Fruit fly (Drosophila melanogaster) whole organism, larva: ENCODE measurements around the gene E2f1.
A peak's percentile ranks its signal among the peaks of the same experiment; 100 is the strongest.

Experiments used
- noc ChIP-seq: fragments of 200-800 bp; sonication (Bioruptor generic); optimal IDR thresholded peaks from 3 replicates; lab custom pipeline; 2019; ENCODE audit warnings: missing biosample characterization, mild to moderate bottlenecking, missing genetic modification characterization, moderate library complexity

Gene E2f1

DNA sequence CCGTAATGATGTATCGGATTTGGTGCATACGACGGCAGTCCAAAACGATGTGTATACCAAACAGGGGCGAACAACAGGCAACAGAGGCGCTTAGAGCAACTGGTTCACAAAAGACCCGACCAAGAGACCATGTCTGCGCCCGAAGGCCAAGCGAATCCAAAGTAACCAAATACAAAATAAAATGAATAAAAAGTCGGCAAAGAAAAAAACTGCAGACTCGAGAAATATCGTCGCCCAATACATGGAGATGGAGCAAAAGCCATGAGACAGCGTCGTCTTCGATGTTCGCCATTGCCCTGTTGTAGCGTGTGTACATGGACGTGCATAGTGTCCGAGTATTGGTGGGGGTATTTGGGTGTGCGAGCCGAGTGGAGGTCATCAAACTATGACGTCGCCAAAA, 2.4 kb downstream of the E2f1 start:
- TF ChIP-seq noc (tag; lab: Kevin White, UChicago): no peak

DNA sequence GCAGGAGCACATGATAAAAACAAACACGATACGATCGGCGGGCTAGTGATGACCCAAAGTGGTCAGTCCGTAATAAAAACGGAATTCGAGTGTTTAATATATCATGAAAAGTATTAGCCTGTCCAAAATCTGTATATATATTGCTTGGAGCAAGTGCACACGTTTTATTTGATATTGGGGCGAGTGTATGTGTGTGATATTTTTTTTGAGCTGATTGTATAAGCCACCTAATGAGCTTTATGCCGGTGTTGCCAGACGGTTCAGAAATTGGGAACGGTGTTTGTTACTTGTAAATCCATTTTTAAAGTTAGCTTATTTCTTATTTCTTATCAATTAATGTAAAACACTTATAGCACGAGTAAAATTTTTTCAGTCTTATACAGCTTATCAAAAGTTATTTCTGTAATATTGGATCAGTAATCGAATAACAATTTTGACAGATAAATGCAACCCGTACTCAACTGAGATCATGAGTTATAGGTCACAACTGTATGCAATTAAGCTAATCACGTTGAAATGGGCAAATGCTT, 3.1 kb downstream of the E2f1 start:
- no peak for TF ChIP-seq noc (tag; lab: Kevin White, UChicago)

DNA sequence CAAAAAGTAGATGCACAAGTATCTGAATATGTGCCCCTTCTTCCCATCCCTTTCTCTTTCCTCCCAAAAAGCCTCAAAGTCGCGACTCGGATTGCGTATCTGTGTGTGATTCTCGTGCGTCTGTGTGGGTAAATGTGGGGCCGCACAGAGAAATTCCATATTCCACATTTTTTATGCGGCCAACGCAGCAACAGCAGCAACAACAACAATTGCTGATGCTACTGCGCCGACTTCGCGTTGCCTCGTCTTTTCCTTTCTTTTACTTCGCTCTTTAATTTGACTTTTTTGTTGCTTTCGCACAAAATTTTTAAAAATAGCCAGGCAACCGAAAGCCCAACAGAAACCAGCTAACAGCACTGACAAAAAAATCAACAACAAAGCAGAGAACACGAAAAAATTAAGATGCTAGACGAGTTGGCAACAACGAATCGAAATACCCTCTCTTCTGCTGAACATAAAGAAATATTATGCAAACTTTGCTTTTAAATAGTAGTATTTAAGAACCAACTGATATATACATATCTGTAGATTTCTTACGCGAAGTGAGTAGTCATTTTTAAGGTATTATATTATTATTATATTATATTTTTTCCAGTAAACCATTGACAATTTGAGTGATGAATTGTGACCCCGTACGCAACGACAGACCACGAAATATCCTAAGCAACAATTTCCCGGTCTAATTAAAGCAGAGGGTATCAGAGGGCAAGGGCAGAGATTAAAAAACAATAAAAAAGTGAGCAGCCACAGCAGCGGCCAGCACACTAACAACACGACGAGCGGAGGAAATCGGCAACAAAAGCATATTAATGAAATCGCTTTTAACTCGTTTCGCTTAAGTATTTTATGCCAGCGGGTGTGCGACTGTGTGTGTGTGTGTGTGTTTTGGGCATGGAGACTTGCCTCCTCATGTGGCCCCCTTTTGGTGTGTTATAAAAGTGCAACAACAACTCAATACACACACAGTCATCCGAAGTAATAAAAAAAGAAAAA, 3.9 kb downstream of the E2f1 start:
- peak; percentile 67 for TF ChIP-seq noc (tag; lab: Kevin White, UChicago)

- no peak for TF ChIP-seq noc (tag; lab: Kevin White, UChicago)
Measured at dm6 chr3R:21655384-21655783, 5.3 kb downstream of the E2f1 start.

- no peak for TF ChIP-seq noc (tag; lab: Kevin White, UChicago)
Measured at dm6 chr3R:21654755-21655154, 5.9 kb downstream of the E2f1 start.

dm6 chr3R:21653434-21653833, 7.2 kb downstream of the E2f1 start:
- no peak for TF ChIP-seq noc (tag; lab: Kevin White, UChicago)

DNA sequence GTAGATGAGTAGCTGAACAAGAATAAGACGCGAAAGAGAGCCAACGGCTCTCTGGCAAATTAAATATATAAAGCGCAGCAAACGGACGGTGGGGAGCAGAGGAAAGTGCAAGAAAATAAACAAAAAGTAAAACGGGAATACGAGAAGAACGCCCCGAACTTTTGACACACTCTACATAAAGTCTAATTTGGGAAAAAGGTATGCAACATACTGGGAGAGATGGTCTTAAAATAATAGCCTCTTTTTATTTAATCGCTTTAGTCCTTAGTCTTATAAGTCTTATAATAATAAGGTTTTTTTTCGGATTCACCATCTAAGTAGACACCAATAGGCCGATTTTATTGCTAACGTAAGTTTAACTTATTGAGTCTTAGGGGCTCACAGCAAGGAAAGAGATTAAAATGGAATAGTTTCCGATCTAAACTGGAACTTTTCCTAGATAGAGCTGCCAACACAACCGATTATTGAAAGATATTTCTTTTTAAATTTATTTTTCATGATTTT, 7.7 kb downstream of the E2f1 start:
- no peak for TF ChIP-seq noc (tag; lab: Kevin White, UChicago)

DNA sequence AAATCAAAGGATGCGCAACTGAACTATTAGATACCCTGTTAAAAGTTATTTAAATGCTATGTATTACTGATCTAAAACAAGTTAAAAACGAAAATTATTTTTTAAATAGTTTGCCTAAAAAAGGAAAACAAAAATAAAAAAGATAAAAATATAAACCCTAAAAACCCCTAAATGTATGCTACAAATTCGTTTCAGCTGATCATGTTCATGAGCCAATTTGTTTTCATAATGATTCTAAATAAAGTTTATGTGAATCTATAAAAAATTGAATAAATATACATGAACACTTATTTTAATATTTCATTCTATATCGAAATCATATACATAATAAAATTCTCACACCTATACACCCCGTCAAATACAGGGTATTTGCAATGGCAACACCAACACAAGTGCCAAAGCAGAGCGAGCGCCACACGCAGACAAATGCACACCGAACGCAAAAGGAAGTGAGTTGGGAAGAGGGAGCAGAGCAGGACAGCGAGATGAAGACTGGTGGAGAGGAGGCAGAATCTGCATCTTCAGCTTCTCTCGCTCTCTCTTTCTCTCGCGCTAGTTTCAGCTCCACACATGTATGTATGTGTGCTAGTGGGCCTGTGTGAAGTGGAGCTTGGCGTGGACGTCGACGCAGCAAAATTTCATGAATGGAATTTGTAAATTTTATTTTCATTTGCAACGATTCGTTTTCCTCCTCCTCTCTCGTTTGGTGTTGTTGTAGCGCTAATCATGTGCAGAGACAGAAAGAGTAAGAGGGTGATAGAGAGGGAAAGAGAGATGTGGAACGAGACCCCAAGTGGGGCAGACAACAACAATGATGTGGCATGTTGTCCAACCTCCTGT, 9.4 kb downstream of the E2f1 start:
- TF ChIP-seq noc (tag; lab: Kevin White, UChicago): no peak

- no peak for TF ChIP-seq noc (tag; lab: Kevin White, UChicago)
Measured at dm6 chr3R:21650506-21650905, 10.2 kb downstream of the E2f1 start.

- TF ChIP-seq noc (tag; lab: Kevin White, UChicago): no peak
Measured at dm6 chr3R:21649823-21650499, 10.7 kb downstream of the E2f1 start.

DNA sequence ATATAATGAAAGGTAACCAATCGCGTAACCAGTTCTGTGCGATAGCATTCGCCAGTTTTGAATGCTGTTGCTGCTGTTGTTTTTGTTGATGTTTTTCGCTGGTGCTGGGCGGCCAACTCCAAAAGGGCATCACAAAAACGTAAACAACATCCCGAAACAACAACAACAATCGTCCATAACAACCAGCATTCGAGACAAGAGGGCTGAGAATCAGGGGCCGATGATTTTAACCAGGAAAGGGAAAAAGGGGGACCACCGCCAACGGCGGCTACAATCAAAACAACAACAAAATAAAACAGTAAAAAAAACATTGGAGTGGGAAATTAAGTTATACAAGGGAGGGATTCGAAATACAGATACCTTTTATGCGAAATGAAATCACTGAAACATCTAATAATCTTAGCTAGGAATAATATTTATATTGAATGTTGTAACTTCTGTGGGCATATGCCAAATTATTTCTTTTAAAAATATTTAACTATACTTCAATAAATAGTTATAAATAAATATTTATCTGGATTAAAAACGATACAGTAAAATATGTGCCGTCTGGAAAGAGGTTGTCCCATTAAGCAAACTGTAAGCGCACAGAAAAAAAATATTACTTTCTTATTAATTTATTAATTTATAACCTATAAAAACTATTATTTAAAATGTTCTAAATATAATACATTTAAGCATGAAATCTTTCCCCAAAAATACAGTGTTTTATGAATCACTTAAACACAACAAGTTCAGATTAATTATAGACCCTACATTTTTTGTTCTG, 11.4 kb downstream of the E2f1 start:
- no peak for TF ChIP-seq noc (tag; lab: Kevin White, UChicago)

DNA sequence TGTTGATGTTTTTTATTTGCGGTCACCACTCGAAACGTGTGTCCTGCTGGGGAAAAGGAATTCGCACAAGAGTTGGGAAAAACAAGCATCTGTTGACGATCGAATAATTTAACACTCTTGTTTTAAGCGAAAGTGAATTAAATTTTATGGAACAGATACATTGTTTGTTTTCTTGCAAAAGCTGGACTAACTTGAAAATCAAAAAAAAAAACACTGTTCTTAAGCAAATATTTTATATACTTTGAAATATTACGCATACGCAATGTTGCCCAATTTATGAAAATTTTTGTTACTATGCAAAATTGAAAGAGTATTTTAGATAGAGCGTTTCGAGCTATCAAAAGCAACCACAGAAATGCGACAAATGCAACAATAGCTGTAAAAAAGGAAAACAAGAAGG, 12.2 kb downstream of the E2f1 start:
- no peak for TF ChIP-seq noc (tag; lab: Kevin White, UChicago)

- TF ChIP-seq noc (tag; lab: Kevin White, UChicago): no peak
Measured at dm6 chr3R:21645904-21646664, 14.6 kb downstream of the E2f1 start.

- no peak for TF ChIP-seq noc (tag; lab: Kevin White, UChicago)
Measured at dm6 chr3R:21644222-21644621, 16.4 kb downstream of the E2f1 start.
